Worm (Caenorhabditis elegans) whole organism, young adult: ENCODE measurements around the gene C33D9.10.

ENCODE experiments used
- B0336.3 ChIP-seq: fragments of 200-800 bp; sonication (Bioruptor generic); IDR thresholded peaks from 2 replicates; pipeline ENCODE4 v1.3.6; 2022; ENCODE audit warnings: missing genetic modification characterization, missing compliant biosample characterization
- F33H1.4 ChIP-seq: fragments of 200-800 bp; sonication (Bioruptor generic); IDR thresholded peaks from 2 replicates; pipeline ENCODE4 v1.3.6; 2022; ENCODE audit warnings: missing genetic modification reagents, missing genetic modification characterization, missing compliant biosample characterization
- F57A8.1 ChIP-seq: fragments of 200-800 bp; sonication (Bioruptor generic); optimal IDR thresholded peaks from 2 replicates; lab custom pipeline; 2018; ENCODE audit warnings: mild to moderate bottlenecking, missing genetic modification characterization, moderate library complexity, missing compliant biosample characterization
- T26A5.8 ChIP-seq: sonication (generic microtip); optimal IDR thresholded peaks from 2 replicates; lab custom pipeline; 2016; ENCODE audit warnings: missing genetic modification characterization, missing compliant biosample characterization
- Y53G8AR.9 ChIP-seq: fragments of 200-800 bp; sonication (Bioruptor generic); conservative IDR thresholded peaks from 2 replicates; pipeline ENCODE4 v1.3.6; 2022; ENCODE audit warnings: missing genetic modification reagents, missing genetic modification characterization, missing compliant biosample characterization
- Y67H2A.10 ChIP-seq: fragments of 200-800 bp; sonication (Bioruptor generic); conservative IDR thresholded peaks from 2 replicates; pipeline ENCODE4 v1.3.6; 2022; ENCODE audit warnings: missing genetic modification reagents, missing genetic modification characterization, missing compliant biosample characterization
- Y95B8A.8 ChIP-seq: fragments of 200-800 bp; sonication (Bioruptor generic); IDR thresholded peaks from 2 replicates; pipeline ENCODE4 v1.3.6; 2022; ENCODE audit warnings: missing genetic modification reagents, missing genetic modification characterization, missing compliant biosample characterization
- ama-1 ChIP-seq, 3 experiments: fragments of 150-350 bp in 1 of 3; sonication (generic microtip) in 2 of 3; optimal IDR thresholded peaks; 2 replicates each; lab custom pipeline; 2014 to 2018; ENCODE audit warnings: missing biosample characterization in 2 of 3, missing genetic modification characterization in 2 of 3, missing genetic modification reagents in 2 of 3
- atf-7 ChIP-seq: sonication (generic microtip); optimal IDR thresholded peaks from 2 replicates; lab custom pipeline; 2017; ENCODE audit warnings: mild to moderate bottlenecking, missing genetic modification characterization, missing compliant biosample characterization
- athp-1 ChIP-seq: sonication (generic microtip); optimal IDR thresholded peaks from 2 replicates; lab custom pipeline; 2017; ENCODE audit warnings: mild to moderate bottlenecking, missing genetic modification characterization, missing compliant biosample characterization
- attf-5 ChIP-seq: fragments of 200-800 bp; sonication (Bioruptor generic); optimal IDR thresholded peaks from 2 replicates; lab custom pipeline; 2018; ENCODE audit warnings: mild to moderate bottlenecking, missing genetic modification characterization, missing compliant biosample characterization
- attf-6 ChIP-seq: fragments of 200-800 bp; sonication (Bioruptor generic); IDR thresholded peaks from 2 replicates; pipeline ENCODE4 v1.3.6; 2022; ENCODE audit warnings: missing genetic modification reagents, missing genetic modification characterization, missing compliant biosample characterization
- ceh-91 ChIP-seq: fragments of 200-800 bp; sonication (Bioruptor generic); IDR thresholded peaks from 2 replicates; pipeline ENCODE4 v1.3.6; 2022; ENCODE audit warnings: missing genetic modification reagents, missing genetic modification characterization, missing compliant biosample characterization
- chd-7 ChIP-seq: sonication (generic microtip); optimal IDR thresholded peaks from 2 replicates; lab custom pipeline; 2016; ENCODE audit warnings: mild to moderate bottlenecking, missing genetic modification characterization, moderate library complexity, missing compliant biosample characterization
- dox-1 ChIP-seq: fragments of 200-800 bp; sonication (Bioruptor generic); IDR thresholded peaks from 2 replicates; pipeline ENCODE4 v1.3.6; 2022; ENCODE audit warnings: missing genetic modification reagents, missing genetic modification characterization, missing compliant biosample characterization
- efl-1 ChIP-seq: fragments of 150-350 bp; optimal IDR thresholded peaks from 2 replicates; lab custom pipeline; 2014; ENCODE audit warnings: missing biosample characterization, missing genetic modification reagents, missing genetic modification characterization
- egl-18 ChIP-seq: fragments of 200-800 bp; sonication (Bioruptor generic); IDR thresholded peaks from 2 replicates; pipeline ENCODE4 v1.3.6; 2022; ENCODE audit warnings: missing genetic modification reagents, missing genetic modification characterization, missing compliant biosample characterization
- egl-44 ChIP-seq: fragments of 200-800 bp; sonication (Bioruptor generic); IDR thresholded peaks from 2 replicates; pipeline ENCODE4 v1.3.6; 2022; ENCODE audit warnings: missing genetic modification reagents, missing genetic modification characterization, missing compliant biosample characterization
- egrh-3 ChIP-seq: fragments of 200-800 bp; sonication (Bioruptor generic); IDR thresholded peaks from 2 replicates; pipeline ENCODE4 v1.3.6; 2022; ENCODE audit warnings: missing genetic modification reagents, missing genetic modification characterization, missing compliant biosample characterization
- ekl-4 ChIP-seq: fragments of 200-800 bp; sonication (Bioruptor generic); IDR thresholded peaks from 2 replicates; pipeline ENCODE4 v1.3.6; 2022; ENCODE audit warnings: missing genetic modification reagents, missing genetic modification characterization, missing compliant biosample characterization
- hlh-12 ChIP-seq: sonication (generic microtip); optimal IDR thresholded peaks from 2 replicates; lab custom pipeline; 2016; ENCODE audit warnings: missing genetic modification characterization, missing compliant biosample characterization
- hlh-26 ChIP-seq: fragments of 200-800 bp; sonication (Bioruptor generic); conservative IDR thresholded peaks from 2 replicates; pipeline ENCODE4 v1.3.6; 2022; ENCODE audit warnings: missing genetic modification reagents, missing genetic modification characterization, missing compliant biosample characterization
- hmg-1.2 ChIP-seq: fragments of 200-800 bp; sonication (Bioruptor generic); IDR thresholded peaks from 2 replicates; pipeline ENCODE4 v1.3.6; 2022; ENCODE audit warnings: missing genetic modification reagents, missing genetic modification characterization, missing compliant biosample characterization
- hmg-20 ChIP-seq: fragments of 200-800 bp; sonication (Bioruptor generic); IDR thresholded peaks from 2 replicates; pipeline ENCODE4 v1.3.6; 2022; ENCODE audit warnings: missing genetic modification reagents, missing genetic modification characterization, missing compliant biosample characterization
- hsf-1 ChIP-seq: fragments of 200-800 bp; sonication (Bioruptor generic); IDR thresholded peaks from 2 replicates; pipeline ENCODE4 v1.3.6; 2022; ENCODE audit warnings: missing genetic modification reagents, missing genetic modification characterization, missing compliant biosample characterization
- lin-35 ChIP-seq, 3 experiments: fragments of 150-350 bp in 2 of 3; sonication (generic microtip) in 1 of 3; optimal IDR thresholded peaks; 2 replicates each; lab custom pipeline; 2014 to 2018; ENCODE audit warnings: missing biosample characterization in 3 of 3, missing genetic modification characterization in 3 of 3, missing genetic modification reagents in 3 of 3
- lin-54 ChIP-seq: fragments of 200-800 bp; sonication (Bioruptor generic); optimal IDR thresholded peaks from 2 replicates; lab custom pipeline; 2018; ENCODE audit warnings: mild to moderate bottlenecking, missing genetic modification characterization, missing compliant biosample characterization
- madf-10 ChIP-seq: sonication (generic microtip); optimal IDR thresholded peaks from 2 replicates; lab custom pipeline; 2016; ENCODE audit warnings: mild to moderate bottlenecking, missing genetic modification characterization, missing compliant biosample characterization
- madf-6 ChIP-seq: fragments of 200-800 bp; sonication (Bioruptor generic); IDR thresholded peaks from 2 replicates; pipeline ENCODE4 v1.3.6; 2022; ENCODE audit warnings: missing genetic modification reagents, missing genetic modification characterization, missing compliant biosample characterization
- nfyb-1 ChIP-seq: fragments of 200-800 bp; sonication (Bioruptor generic); IDR thresholded peaks from 2 replicates; pipeline ENCODE4 v1.3.6; 2022; ENCODE audit warnings: missing genetic modification reagents, missing genetic modification characterization, missing compliant biosample characterization
- rcor-1 ChIP-seq: fragments of 200-800 bp; sonication (Bioruptor generic); IDR thresholded peaks from 2 replicates; pipeline ENCODE4 v1.3.6; 2022; ENCODE audit warnings: missing genetic modification reagents, missing genetic modification characterization, missing compliant biosample characterization
- rpc-1 ChIP-seq, 2 experiments: fragments of 150-350 bp in 1 of 2; sonication (generic microtip) in 1 of 2; optimal IDR thresholded peaks; 2 replicates each; lab custom pipeline; 2014 to 2018; ENCODE audit warnings: missing biosample characterization in 1 of 2, missing genetic modification characterization in 1 of 2, missing genetic modification reagents in 1 of 2, missing genotype in 1 of 2
- sea-2 ChIP-seq: fragments of 200-800 bp; sonication (Bioruptor generic); IDR thresholded peaks from 2 replicates; pipeline ENCODE4 v1.3.6; 2022; ENCODE audit warnings: missing genetic modification characterization, missing compliant biosample characterization
- snpc-4 ChIP-seq, 5 experiments: fragments of 150-350 bp in 1 of 5; sonication (generic microtip) in 4 of 5; optimal IDR thresholded peaks; 2 replicates each; lab custom pipeline; 2014 to 2018; ENCODE audit warnings: missing genetic modification characterization in 5 of 5, missing biosample characterization in 3 of 5, antibody characterized with exemption in 2 of 5, mild to moderate bottlenecking in 2 of 5, missing compliant biosample characterization in 2 of 5, missing genotype in 2 of 5, moderate library complexity in 2 of 5, missing genetic modification reagents in 1 of 5
- somi-1 ChIP-seq: fragments of 200-800 bp; sonication (Bioruptor generic); optimal IDR thresholded peaks from 2 replicates; lab custom pipeline; 2018; ENCODE audit warnings: mild to moderate bottlenecking, missing genetic modification characterization, missing compliant biosample characterization
- tbp1 ChIP-seq: fragments of 200-800 bp; sonication (Bioruptor generic); optimal IDR thresholded peaks from 2 replicates; lab custom pipeline; 2018; ENCODE audit warnings: mild to moderate bottlenecking, missing genetic modification characterization, missing compliant biosample characterization
- unc-62 ChIP-seq: fragments of 150-350 bp; optimal IDR thresholded peaks from 2 replicates; lab custom pipeline; 2014; ENCODE audit warnings: missing biosample characterization, missing genetic modification reagents, missing genetic modification characterization
- xnd-1 ChIP-seq: sonication (generic microtip); optimal IDR thresholded peaks from 2 replicates; lab custom pipeline; 2016; ENCODE audit warnings: missing genotype, missing genetic modification reagents, missing genetic modification characterization, missing compliant biosample characterization
- ztf-18 ChIP-seq: sonication (generic microtip); optimal IDR thresholded peaks from 2 replicates; lab custom pipeline; 2016; ENCODE audit warnings: missing genotype, mild to moderate bottlenecking, missing genetic modification characterization, missing compliant biosample characterization

C33D9.10 gene

DNA sequence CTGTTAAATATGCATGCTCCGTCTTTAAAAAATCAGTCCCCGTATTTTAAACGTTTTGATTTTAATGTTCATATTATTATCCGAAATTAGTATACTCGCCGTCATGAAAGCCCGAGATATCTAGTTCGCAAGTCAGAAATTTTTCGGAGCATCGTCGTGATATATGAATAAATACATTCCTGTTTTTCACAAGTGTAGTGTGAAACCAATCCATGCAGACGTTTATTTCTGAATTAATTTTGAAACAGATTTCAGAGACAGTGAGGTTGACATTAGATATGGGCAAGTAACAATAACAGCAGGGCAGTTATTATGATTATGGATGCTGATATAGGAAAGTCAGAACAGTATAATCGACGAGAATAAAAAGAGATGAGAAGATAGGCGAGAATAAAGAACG, 35.5 kb downstream of the C33D9.10 start:
- peak; percentile 28 for TF ChIP-seq athp-1
- 0 out of 2 replicates have a peak, but pooled peaks have one; percentile 8 for TF ChIP-seq Y95B8A.8
- TF ChIP-seq B0336.3 (GFP tag; lab: Robert Waterston, UW): peak; percentile 69
- TF ChIP-seq madf-6 (GFP tag; lab: Robert Waterston, UW): peak; percentile 57; the same call in 1 of the 2 replicates
- TF ChIP-seq tbp1 (GFP tag; lab: Kevin White, UChicago): peak; percentile 24
- peak; percentile 57 for TF ChIP-seq ekl-4 (GFP tag; lab: Robert Waterston, UW)
- 0 out of 2 replicates have a peak, but pooled peaks have one; percentile 26 for TF ChIP-seq hsf-1
- no peak for TF ChIP-seq sea-2 (GFP tag; lab: Robert Waterston, UW)
- peak; percentile 44 for TF ChIP-seq lin-54 (GFP tag; lab: Kevin White, UChicago)
- no peak for TF ChIP-seq madf-10 (tag; lab: Kevin White, UChicago)
- no peak for TF ChIP-seq rpc-1 (optimal IDR thresholded peaks at IDR 0.05; lab: Kevin White, UChicago)
- TF ChIP-seq rpc-1 (tag; optimal IDR thresholded peaks at IDR 0.05; lab: Kevin White, UChicago): no peak
- 0 out of 2 replicates have a peak, but pooled peaks have one; percentile 21 for TF ChIP-seq hmg-1.2
- TF ChIP-seq ama-1 (optimal IDR thresholded peaks at IDR 0.05; lab: Kevin White, UChicago): no peak
- TF ChIP-seq ama-1 (GFP tag; optimal IDR thresholded peaks at IDR 0.05; lab: Kevin White, UChicago): peak in 1 of 2 experiments; percentile 45
- TF ChIP-seq snpc-4 (GFP tag; optimal IDR thresholded peaks at IDR 0.05; lab: Kevin White, UChicago): no peak
- peak in 1 of 4 experiments; percentile 0 for TF ChIP-seq snpc-4 (tag; optimal IDR thresholded peaks at IDR 0.05; lab: Kevin White, UChicago)
- no peak for TF ChIP-seq attf-5
- peak; percentile 1 for TF ChIP-seq xnd-1 (tag; lab: Kevin White, UChicago)
- TF ChIP-seq ztf-18 (tag; lab: Kevin White, UChicago): peak; percentile 11
- no peak for TF ChIP-seq somi-1 (GFP tag; lab: Kevin White, UChicago)

DNA sequence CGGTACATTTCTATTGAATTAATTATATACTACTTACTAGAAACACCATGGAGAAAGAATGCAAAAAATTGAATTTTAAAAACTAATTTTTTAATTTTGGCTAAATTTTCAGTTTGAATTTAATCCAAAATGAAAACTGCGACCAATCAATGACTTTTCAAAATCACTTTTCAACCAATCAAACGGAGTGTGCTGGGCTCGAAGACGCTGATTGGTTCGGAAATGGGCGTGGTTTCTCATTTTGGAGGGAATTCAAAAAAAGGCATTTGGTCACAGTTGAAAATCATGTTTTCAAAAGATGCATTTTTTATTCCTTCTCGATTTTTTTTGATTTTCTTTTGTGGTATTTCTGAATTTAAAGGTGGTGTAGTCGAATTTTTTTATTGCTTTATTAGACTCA, 39.0 kb downstream of the C33D9.10 start:
- TF ChIP-seq tbp1 (GFP tag; lab: Kevin White, UChicago) (no peak), F57A8.1 (GFP tag; lab: Kevin White, UChicago) (no peak), nfyb-1 (GFP tag; lab: Robert Waterston, UW) (0 out of 2 replicates have a peak, but pooled peaks have one; percentile 36), T26A5.8 (tag; lab: Kevin White, UChicago) (no peak), Y95B8A.8 (no peak), egl-44 (GFP tag; lab: Robert Waterston, UW) (no peak), attf-6 (GFP tag; lab: Robert Waterston, UW) (no peak), F33H1.4 (GFP tag; lab: Robert Waterston, UW) (no peak)

DNA sequence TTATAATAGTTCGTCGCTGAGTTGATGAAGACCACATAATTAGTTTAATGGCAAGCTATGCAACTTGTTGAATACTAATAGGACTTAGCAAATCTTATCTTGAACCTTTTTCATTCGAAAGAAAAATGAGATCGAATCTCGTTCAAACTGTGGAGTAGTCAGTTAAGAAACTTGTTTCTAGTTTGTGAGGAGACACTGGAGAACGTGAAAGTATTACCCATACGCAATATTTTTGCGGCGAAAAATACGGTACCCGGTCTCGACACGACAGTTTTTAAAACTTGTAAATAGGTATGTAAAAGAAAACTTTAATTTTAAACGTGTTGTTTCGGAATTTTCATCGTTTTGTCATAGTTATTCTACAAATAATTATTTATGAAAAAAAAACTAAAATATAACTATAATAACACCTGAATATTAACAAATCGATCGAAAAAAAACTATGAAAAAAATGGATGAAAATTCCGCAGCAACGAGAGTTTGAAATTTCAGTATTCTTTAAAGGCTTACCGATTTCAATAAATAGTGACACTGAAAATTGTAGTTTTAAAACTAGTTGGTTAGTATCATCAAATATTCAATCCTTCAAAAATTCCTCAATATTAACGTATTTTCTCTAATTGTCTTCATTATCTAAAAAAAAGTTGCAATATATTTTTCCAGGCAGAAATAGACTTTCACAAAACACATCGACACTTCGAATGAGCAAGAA, 42.2 kb downstream of the C33D9.10 start, which contains the start of the genes F20C5.7 and parg-1:
Gene F20C5.7, minus strand, starts transcription at position 101 of the 712 bp plus-strand sequence.
Gene parg-1, plus strand, starts transcription at position 662 of the 712 bp plus-strand sequence.
- 0 out of 2 replicates have a peak, but pooled peaks have one; percentile 14 for TF ChIP-seq Y53G8AR.9 (GFP tag; lab: Robert Waterston, UW)
- no peak for TF ChIP-seq egl-18 (GFP tag; lab: Robert Waterston, UW)

DNA sequence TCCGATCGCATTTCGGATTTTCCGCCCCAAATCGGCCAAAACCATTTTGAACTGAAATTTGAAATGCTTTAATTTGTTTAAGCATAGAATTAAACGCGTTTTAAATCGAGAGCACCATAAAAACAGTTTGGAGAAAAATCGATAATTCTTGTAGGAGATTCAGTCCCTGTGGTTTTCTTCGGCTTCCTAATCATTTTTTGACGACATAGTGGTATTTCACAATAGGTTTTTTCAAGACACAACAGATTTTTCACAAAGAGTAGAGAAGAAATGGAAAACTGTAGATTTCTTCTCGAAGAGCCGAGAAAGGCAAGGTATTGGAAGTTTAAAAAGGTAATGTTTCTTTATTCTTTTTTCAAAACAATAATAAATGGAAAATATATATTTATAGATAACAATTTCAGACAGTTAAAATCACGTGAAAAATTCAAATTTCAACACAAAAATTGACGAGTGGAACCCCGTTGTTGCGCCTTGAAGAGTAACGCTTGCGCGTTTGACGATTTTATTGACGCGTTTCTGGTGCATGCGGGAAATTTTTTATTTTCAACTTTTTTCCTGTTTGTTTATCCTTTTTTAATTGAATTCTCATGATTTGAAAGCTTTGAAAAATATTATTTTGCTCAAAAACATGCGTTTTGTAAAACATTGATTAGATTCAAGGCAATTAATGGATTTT, 44.2 kb downstream of the C33D9.10 start, which contains the start of gene F21D5.7:
Gene F21D5.7, minus strand, starts transcription at position 51 of the 679 bp plus-strand sequence.
- peak; percentile 27; the same call in 1 of the 2 replicates for TF ChIP-seq rcor-1 (GFP tag; lab: Robert Waterston, UW)
- TF ChIP-seq attf-5: peak; percentile 90
- peak; percentile 37 for TF ChIP-seq efl-1 (GFP tag; lab: Kevin White, UChicago)
- TF ChIP-seq lin-54 (GFP tag; lab: Kevin White, UChicago): peak; percentile 89
- peak; percentile 96 for TF ChIP-seq ztf-18 (tag; lab: Kevin White, UChicago)
- peak; percentile 69 for TF ChIP-seq madf-6 (GFP tag; lab: Robert Waterston, UW)
- no peak for TF ChIP-seq Y67H2A.10 (GFP tag; lab: Robert Waterston, UW)
- TF ChIP-seq egrh-3 (GFP tag; lab: Robert Waterston, UW): no peak
- peak; percentile 28 for TF ChIP-seq atf-7 (tag; lab: Kevin White, UChicago)
- no peak for TF ChIP-seq hlh-26 (GFP tag; lab: Robert Waterston, UW)
- peak; percentile 24 for TF ChIP-seq unc-62
- no peak for TF ChIP-seq snpc-4 (GFP tag; optimal IDR thresholded peaks at IDR 0.05; lab: Kevin White, UChicago)
- peak in 3 of 4 experiments; percentile 51 to 63 (median 59) for TF ChIP-seq snpc-4 (tag; optimal IDR thresholded peaks at IDR 0.05; lab: Kevin White, UChicago)
- TF ChIP-seq dox-1 (GFP tag; lab: Robert Waterston, UW): peak; percentile 88
- no peak for TF ChIP-seq ceh-91 (GFP tag; lab: Robert Waterston, UW)
- no peak for TF ChIP-seq hlh-12 (tag; lab: Kevin White, UChicago)
- peak; percentile 29; the same call in 1 of the 2 replicates for TF ChIP-seq hmg-20 (GFP tag; lab: Robert Waterston, UW)
- TF ChIP-seq attf-6 (GFP tag; lab: Robert Waterston, UW): no peak
- peak in 1 of 3 experiments; percentile 78 for TF ChIP-seq lin-35 (GFP tag; optimal IDR thresholded peaks at IDR 0.05; lab: Kevin White, UChicago)
- TF ChIP-seq chd-7 (tag; lab: Kevin White, UChicago): no peak
